Worm (Caenorhabditis elegans): ENCODE data around the gene ZK381.62.

- TF ChIP-seq ztf-23 (GFP tag; IDR thresholded peaks at IDR 0.05) = no peak
- TF ChIP-seq ztf-29 (GFP tag; IDR thresholded peaks at IDR 0.05) = no peak
- TF ChIP-seq flt-1 (GFP tag; IDR thresholded peaks at IDR 0.05) = no peak
Measured at ce11 chrIV:6997918-6998317, 26.8 kb upstream of the ZK381.62 start.

All from whole organism, midembryonic.